Worm (Caenorhabditis elegans) whole organism, early embryonic: ENCODE data around the gene tex-2.

Source experiments
- B0310.2 ChIP-seq: sonication (generic microtip); optimal IDR thresholded peaks from 2 replicates; lab custom pipeline; 2016; ENCODE audit warnings: mild to moderate bottlenecking, missing genetic modification characterization, missing compliant biosample characterization
- F13C5.2 ChIP-seq: sonication (generic microtip); optimal IDR thresholded peaks from 2 replicates; lab custom pipeline; 2017; ENCODE audit warnings: mild to moderate bottlenecking, missing genetic modification characterization, inconsistent platforms, missing compliant biosample characterization
- aly-1 ChIP-seq: sonication (generic microtip); optimal IDR thresholded peaks from 2 replicates; lab custom pipeline; 2016; ENCODE audit warnings: missing genetic modification characterization, missing compliant biosample characterization
- ama-1 ChIP-seq: fragments of 150-350 bp; optimal IDR thresholded peaks from 2 replicates; lab custom pipeline; 2014
- ceh-13 ChIP-seq: fragments of 200-800 bp; sonication (Bioruptor generic); optimal IDR thresholded peaks from 2 replicates; lab custom pipeline; 2018; ENCODE audit warnings: mild to moderate bottlenecking, missing genetic modification characterization, missing compliant biosample characterization
- ceh-36 ChIP-seq: sonication (generic microtip); optimal IDR thresholded peaks from 2 replicates; lab custom pipeline; 2016; ENCODE audit warnings: missing genetic modification characterization, inconsistent platforms, missing compliant biosample characterization
- ets-7 ChIP-seq: sonication (generic microtip); optimal IDR thresholded peaks from 2 replicates; lab custom pipeline; 2016; ENCODE audit warnings: missing genotype, missing genetic modification characterization, missing compliant biosample characterization
- flt-1 ChIP-seq: fragments of 200-800 bp; sonication (Bioruptor generic); IDR thresholded peaks from 2 replicates; pipeline ENCODE4 v1.3.6; 2022; ENCODE audit warnings: missing genetic modification characterization, missing compliant biosample characterization
- hmbx-1 ChIP-seq: sonication (generic microtip); optimal IDR thresholded peaks from 2 replicates; lab custom pipeline; 2016; ENCODE audit warnings: mild to moderate bottlenecking, missing genetic modification characterization, missing compliant biosample characterization
- hmg-4 ChIP-seq: fragments of 200-800 bp; sonication (Bioruptor generic); optimal IDR thresholded peaks from 2 replicates; lab custom pipeline; 2018; ENCODE audit warnings: mild to moderate bottlenecking, missing genetic modification characterization, missing compliant biosample characterization
- hnd-1 ChIP-seq: sonication (generic microtip); optimal IDR thresholded peaks from 2 replicates; lab custom pipeline; 2016; ENCODE audit warnings: missing genetic modification characterization, missing compliant biosample characterization
- pes-1 ChIP-seq: fragments of 200-800 bp; sonication (Bioruptor generic); IDR thresholded peaks from 2 replicates; pipeline ENCODE4 v1.3.6; 2022; ENCODE audit warnings: missing genetic modification reagents, missing genetic modification characterization, missing compliant biosample characterization
- scrt-1 ChIP-seq: fragments of 200-800 bp; sonication (Bioruptor generic); IDR thresholded peaks from 2 replicates; pipeline ENCODE4 v1.3.6; 2022; ENCODE audit warnings: missing genetic modification characterization, missing compliant biosample characterization
- sea-1 ChIP-seq: fragments of 200-800 bp; sonication (Bioruptor generic); conservative IDR thresholded peaks from 2 replicates; pipeline ENCODE4 v1.3.6; 2022; ENCODE audit warnings: missing genetic modification characterization, missing compliant biosample characterization
- tbx-11 ChIP-seq: fragments of 200-800 bp; sonication (Bioruptor generic); IDR thresholded peaks from 2 replicates; pipeline ENCODE4 v1.3.6; 2022; ENCODE audit warnings: missing genetic modification characterization, missing compliant biosample characterization
- tbx-37 ChIP-seq: fragments of 200-800 bp; sonication (Bioruptor generic); conservative IDR thresholded peaks from 2 replicates; pipeline ENCODE4 v1.3.6; 2022; ENCODE audit warnings: missing genetic modification reagents, missing genetic modification characterization, missing compliant biosample characterization
- tra-4 ChIP-seq: sonication (generic microtip); optimal IDR thresholded peaks from 2 replicates; lab custom pipeline; 2017; ENCODE audit warnings: missing genetic modification characterization, missing compliant biosample characterization

tex-2 gene

DNA sequence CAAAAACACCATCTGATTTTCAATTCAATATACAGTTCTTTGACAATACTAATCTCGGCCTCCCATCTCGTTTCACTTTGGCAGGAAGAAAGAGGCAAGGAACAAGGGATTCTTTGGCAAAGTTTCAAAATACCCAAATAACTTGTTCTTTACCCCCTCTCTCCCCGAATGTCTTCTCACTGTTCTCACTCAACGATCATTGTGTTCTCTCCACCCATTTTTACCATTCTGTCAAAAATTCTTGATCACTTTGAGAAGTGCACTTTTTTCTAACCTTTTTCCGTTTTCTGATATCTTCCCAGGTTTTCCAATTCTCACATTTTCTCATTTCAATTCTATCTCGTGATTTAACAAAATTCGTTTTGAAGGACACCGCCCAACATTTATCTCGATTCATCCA lies 19.3 kb downstream of the tex-2 start, which contains the start of gene H41C03.1:
Gene H41C03.1, plus strand, starts transcription at position 301 of the 400 bp plus-strand sequence.
- TF ChIP-seq hmg-4 (GFP tag; lab: Kevin White, UChicago) (no peak), ama-1 (lab: Kevin White, UChicago) (no peak), tbx-11 (GFP tag; lab: Robert Waterston, UW) (no peak), flt-1 (GFP tag; lab: Robert Waterston, UW) (no peak), tbx-37 (no peak), hmbx-1 (tag; lab: Kevin White, UChicago) (no peak), hnd-1 (tag; lab: Kevin White, UChicago) (no peak), scrt-1 (GFP tag; lab: Robert Waterston, UW) (no peak), ets-7 (tag; lab: Kevin White, UChicago) (no peak), F13C5.2 (tag; lab: Kevin White, UChicago) (no peak), B0310.2 (tag; lab: Kevin White, UChicago) (no peak), pes-1 (GFP tag; lab: Robert Waterston, UW) (no peak), aly-1 (tag; lab: Kevin White, UChicago) (no peak), tra-4 (tag; lab: Kevin White, UChicago) (no peak), ceh-13 (GFP tag; lab: Kevin White, UChicago) (no peak), sea-1 (GFP tag; lab: Robert Waterston, UW) (no peak), ceh-36 (tag; lab: Kevin White, UChicago) (no peak)

DNA sequence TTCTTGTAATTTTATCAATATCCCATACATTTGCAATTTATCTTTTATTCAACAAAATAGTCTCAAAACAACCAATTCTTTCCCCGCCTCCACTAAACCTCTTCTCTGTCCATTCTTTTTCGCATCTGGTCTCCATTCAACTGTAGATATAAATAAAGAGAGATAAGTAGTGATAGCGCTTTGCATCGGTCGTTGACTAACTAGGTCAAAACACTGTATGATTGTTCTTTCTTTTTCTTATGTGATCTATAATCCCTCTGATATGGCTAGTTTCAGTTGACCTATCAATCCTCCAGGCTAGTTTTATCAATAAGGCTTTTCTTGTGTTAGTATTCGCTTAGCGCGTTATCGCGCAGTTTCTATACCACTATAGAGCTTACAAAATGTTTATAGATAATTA lies 20.2 kb downstream of the tex-2 start:
- TF ChIP-seq hnd-1 (tag; lab: Kevin White, UChicago) = no peak
- no peak for TF ChIP-seq F13C5.2 (tag; lab: Kevin White, UChicago)
- no peak for TF ChIP-seq B0310.2 (tag; lab: Kevin White, UChicago)
- TF ChIP-seq ceh-36 (tag; lab: Kevin White, UChicago) = no peak
- no peak for TF ChIP-seq ama-1 (lab: Kevin White, UChicago)
- TF ChIP-seq hmg-4 (GFP tag; lab: Kevin White, UChicago) = no peak
- no peak for TF ChIP-seq ets-7 (tag; lab: Kevin White, UChicago)
- TF ChIP-seq sea-1 (GFP tag; lab: Robert Waterston, UW) = no peak
- no peak for TF ChIP-seq tra-4 (tag; lab: Kevin White, UChicago)
- no peak for TF ChIP-seq tbx-37
- TF ChIP-seq scrt-1 (GFP tag; lab: Robert Waterston, UW) = no peak
- no peak for TF ChIP-seq hmbx-1 (tag; lab: Kevin White, UChicago)
- no peak for TF ChIP-seq flt-1 (GFP tag; lab: Robert Waterston, UW)
- no peak for TF ChIP-seq tbx-11 (GFP tag; lab: Robert Waterston, UW)
- no peak for TF ChIP-seq ceh-13 (GFP tag; lab: Kevin White, UChicago)

DNA sequence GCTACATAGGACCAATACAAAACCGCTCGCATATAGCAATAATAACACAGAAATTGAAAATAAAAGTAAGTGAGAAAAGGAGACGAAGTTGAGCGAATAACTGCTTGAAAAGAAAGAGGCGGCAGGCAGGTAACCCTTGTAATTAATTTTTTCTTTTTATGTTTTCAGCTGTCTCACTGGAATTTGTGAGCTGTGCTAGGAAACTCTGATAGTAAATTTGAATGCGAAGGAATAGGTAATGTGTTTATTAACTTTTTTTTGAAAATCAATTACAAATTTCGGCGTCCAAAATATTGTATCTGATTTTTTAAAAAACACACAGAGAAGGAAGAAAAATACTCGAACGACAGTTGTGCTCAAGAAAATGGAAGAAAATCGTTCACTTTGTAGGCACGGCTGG lies 21.4 kb downstream of the tex-2 start, which contains the start of gene H41C03.2:
Gene H41C03.2, minus strand, starts transcription at position 101 of the 400 bp plus-strand sequence.
- no peak for TF ChIP-seq F13C5.2 (tag; lab: Kevin White, UChicago)
- no peak for TF ChIP-seq hnd-1 (tag; lab: Kevin White, UChicago)
- TF ChIP-seq scrt-1 (GFP tag; lab: Robert Waterston, UW) = no peak
- TF ChIP-seq tbx-11 (GFP tag; lab: Robert Waterston, UW) = no peak
- TF ChIP-seq ama-1 (lab: Kevin White, UChicago) = no peak
- TF ChIP-seq hmg-4 (GFP tag; lab: Kevin White, UChicago) = no peak
- no peak for TF ChIP-seq ets-7 (tag; lab: Kevin White, UChicago)
- TF ChIP-seq sea-1 (GFP tag; lab: Robert Waterston, UW) = no peak
- no peak for TF ChIP-seq ceh-13 (GFP tag; lab: Kevin White, UChicago)
- TF ChIP-seq aly-1 (tag; lab: Kevin White, UChicago) = no peak
- no peak for TF ChIP-seq pes-1 (GFP tag; lab: Robert Waterston, UW)
- TF ChIP-seq flt-1 (GFP tag; lab: Robert Waterston, UW) = no peak

DNA sequence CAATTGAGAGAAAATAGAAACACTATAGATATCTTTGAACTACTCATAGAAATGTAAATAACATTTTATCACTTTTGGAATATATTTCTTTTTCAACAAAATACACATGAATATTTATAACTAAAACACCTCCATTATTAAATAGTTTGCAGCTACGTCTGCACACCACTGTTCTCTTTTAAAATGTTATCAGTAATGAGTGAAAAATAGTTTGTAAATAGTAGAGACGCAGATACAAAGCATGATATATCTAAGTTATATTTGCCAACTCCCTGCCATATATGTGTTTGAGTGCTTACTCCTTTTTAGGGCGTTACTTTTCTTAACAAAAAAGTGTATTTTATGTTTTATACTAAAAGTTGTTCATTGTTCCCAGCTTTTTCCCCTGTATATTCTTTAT lies 27.2 kb downstream of the tex-2 start:
- TF ChIP-seq tbx-37 = no peak

DNA sequence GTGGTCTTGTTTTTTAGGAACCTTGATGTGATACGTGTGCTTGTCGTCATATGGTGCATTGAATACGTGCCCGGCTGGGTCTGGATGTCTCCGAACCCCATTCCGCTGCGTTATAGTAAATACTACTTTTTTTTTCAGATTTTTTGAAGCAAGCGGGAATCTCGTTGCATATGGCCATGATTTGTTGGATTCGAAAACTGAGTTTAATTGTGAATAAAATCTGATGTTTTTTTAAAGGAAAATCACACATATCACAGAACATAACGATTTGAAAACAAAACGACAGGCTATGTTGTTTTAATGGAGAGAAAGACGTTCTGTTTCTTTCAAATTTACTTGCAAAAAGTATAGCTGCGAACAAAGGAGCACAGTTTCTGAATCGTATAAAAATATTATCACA lies 28.0 kb downstream of the tex-2 start, which contains the start of the genes ZK1248.17 and H41C03.3:
Gene ZK1248.17, minus strand, starts transcription at position 101 of the 400 bp plus-strand sequence.
Gene H41C03.3, plus strand, starts transcription at position 337 of the 400 bp plus-strand sequence.
- TF ChIP-seq hmg-4 (GFP tag; lab: Kevin White, UChicago) = no peak
- no peak for TF ChIP-seq aly-1 (tag; lab: Kevin White, UChicago)
- TF ChIP-seq scrt-1 (GFP tag; lab: Robert Waterston, UW) = no peak
- no peak for TF ChIP-seq sea-1 (GFP tag; lab: Robert Waterston, UW)
- no peak for TF ChIP-seq hnd-1 (tag; lab: Kevin White, UChicago)
- no peak for TF ChIP-seq ceh-36 (tag; lab: Kevin White, UChicago)
- no peak for TF ChIP-seq pes-1 (GFP tag; lab: Robert Waterston, UW)
- TF ChIP-seq tbx-37 = no peak
- TF ChIP-seq B0310.2 (tag; lab: Kevin White, UChicago) = no peak
- TF ChIP-seq tra-4 (tag; lab: Kevin White, UChicago) = no peak
- TF ChIP-seq ama-1 (lab: Kevin White, UChicago) = no peak
- no peak for TF ChIP-seq flt-1 (GFP tag; lab: Robert Waterston, UW)
- TF ChIP-seq F13C5.2 (tag; lab: Kevin White, UChicago) = no peak

ce11 chrII:5844694-5845129 lies 28.7 kb downstream of the tex-2 start:
- peak; percentile 53 for TF ChIP-seq hnd-1 (tag; lab: Kevin White, UChicago)
- TF ChIP-seq ceh-36 (tag; lab: Kevin White, UChicago) = peak; percentile 96
- peak; percentile 92 for TF ChIP-seq tra-4 (tag; lab: Kevin White, UChicago)
- TF ChIP-seq flt-1 (GFP tag; lab: Robert Waterston, UW) = peak; percentile 72
- peak; percentile 98 for TF ChIP-seq F13C5.2 (tag; lab: Kevin White, UChicago)
- TF ChIP-seq scrt-1 (GFP tag; lab: Robert Waterston, UW) = peak; percentile 67
- TF ChIP-seq tbx-37 = peak; percentile 39
- TF ChIP-seq aly-1 (tag; lab: Kevin White, UChicago) = peak; percentile 40
- peak; percentile 84 for TF ChIP-seq hmbx-1 (tag; lab: Kevin White, UChicago)
- peak; percentile 79 for TF ChIP-seq tbx-11 (GFP tag; lab: Robert Waterston, UW)
- peak; percentile 89 for TF ChIP-seq sea-1 (GFP tag; lab: Robert Waterston, UW)
- peak; percentile 100 for TF ChIP-seq ama-1 (lab: Kevin White, UChicago)
- TF ChIP-seq ceh-13 (GFP tag; lab: Kevin White, UChicago) = peak; percentile 27
- TF ChIP-seq pes-1 (GFP tag; lab: Robert Waterston, UW) = peak; percentile 86
- TF ChIP-seq ets-7 (tag; lab: Kevin White, UChicago) = peak; percentile 80
- TF ChIP-seq hmg-4 (GFP tag; lab: Kevin White, UChicago) = peak; percentile 96
- peak; percentile 88 for TF ChIP-seq B0310.2 (tag; lab: Kevin White, UChicago)
